Worm (Caenorhabditis elegans) whole organism, L4 larva: ENCODE results near the gene F16B12.6.

Source experiments
- F49E8.2 ChIP-seq: sonication (generic microtip); optimal IDR thresholded peaks from 2 replicates; lab custom pipeline; 2016; ENCODE audit warnings: missing compliant biosample characterization, mild to moderate bottlenecking, missing genetic modification characterization, borderline replicate concordance
- Y48G9A.11 ChIP-seq: fragments of 200-800 bp; sonication (Bioruptor generic); IDR thresholded peaks from 2 replicates; pipeline ENCODE4 v1.3.6; 2022; ENCODE audit warnings: missing genetic modification reagents, missing genetic modification characterization, missing compliant biosample characterization
- aha-1 ChIP-seq: fragments of 150-350 bp; peaks from one replicate; lab custom pipeline; 2014; ENCODE audit warnings: missing biosample characterization, missing genetic modification characterization
- arid-1 ChIP-seq: fragments of 200-800 bp; sonication (Bioruptor generic); conservative IDR thresholded peaks from 2 replicates; pipeline ENCODE4 v1.3.6; 2022; ENCODE audit warnings: missing genetic modification reagents, missing genetic modification characterization, missing compliant biosample characterization
- ceh-20 ChIP-seq: fragments of 200-800 bp; sonication (Bioruptor generic); IDR thresholded peaks from 2 replicates; pipeline ENCODE4 v1.3.6; 2022; ENCODE audit warnings: missing genetic modification reagents, missing genetic modification characterization, missing compliant biosample characterization
- daf-16 ChIP-seq, 3 experiments: sonication (generic microtip); optimal IDR thresholded peaks; 2 replicates each; lab custom pipeline; 2016 to 2017; ENCODE audit warnings: missing genetic modification characterization in 3 of 3, missing genetic modification reagents in 3 of 3, mild to moderate bottlenecking in 2 of 3, missing compliant biosample characterization in 2 of 3, missing biosample characterization in 1 of 3, moderate library complexity in 1 of 3
- dmd-6 ChIP-seq: fragments of 200-800 bp; sonication (Bioruptor generic); IDR thresholded peaks from 2 replicates; pipeline ENCODE4 v1.3.6; 2022; ENCODE audit warnings: missing genetic modification reagents, missing genetic modification characterization, missing compliant biosample characterization
- dmd-8 ChIP-seq: fragments of 200-800 bp; sonication (Bioruptor generic); IDR thresholded peaks from 2 replicates; pipeline ENCODE4 v1.3.6; 2022; ENCODE audit warnings: missing genetic modification characterization, missing compliant biosample characterization
- egl-27 ChIP-seq: sonication (generic microtip); optimal IDR thresholded peaks from 3 replicates; lab custom pipeline; 2017; ENCODE audit warnings: missing biosample characterization, missing genetic modification reagents, missing genetic modification characterization
- fkh-10 ChIP-seq: fragments of 150-350 bp; optimal IDR thresholded peaks from 2 replicates; lab custom pipeline; 2014; ENCODE audit warnings: missing biosample characterization, missing genetic modification reagents, missing genetic modification characterization
- hlh-11 ChIP-seq: fragments of 200-800 bp; sonication (Bioruptor generic); optimal IDR thresholded peaks from 2 replicates; lab custom pipeline; 2018; ENCODE audit warnings: mild to moderate bottlenecking, missing genetic modification characterization, missing compliant biosample characterization
- hlh-30 ChIP-seq: sonication (generic microtip); optimal IDR thresholded peaks from 2 replicates; lab custom pipeline; 2017; ENCODE audit warnings: antibody characterized with exemption, mild to moderate bottlenecking, missing genetic modification characterization, missing compliant biosample characterization; ENCODE audit not compliant: insufficient read depth
- hmg-1.1 ChIP-seq: fragments of 200-800 bp; sonication (Bioruptor generic); IDR thresholded peaks from 2 replicates; pipeline ENCODE4 v1.3.6; 2022; ENCODE audit warnings: missing genetic modification reagents, missing genetic modification characterization, missing compliant biosample characterization
- lin-1 ChIP-seq: fragments of 200-800 bp; sonication (Bioruptor generic); IDR thresholded peaks from 2 replicates; pipeline ENCODE4 v1.3.6; 2022; ENCODE audit warnings: missing genetic modification reagents, missing genetic modification characterization, missing compliant biosample characterization
- lin-39 ChIP-seq: fragments of 150-350 bp; optimal IDR thresholded peaks from 2 replicates; lab custom pipeline; 2014; ENCODE audit warnings: missing biosample characterization, missing genetic modification reagents, missing genetic modification characterization
- nhr-25 ChIP-seq: sonication (generic microtip); optimal IDR thresholded peaks from 2 replicates; lab custom pipeline; 2017; ENCODE audit warnings: missing genetic modification characterization, mild to moderate bottlenecking, missing compliant biosample characterization, antibody characterized with exemption, moderate library complexity, borderline replicate concordance; ENCODE audit not compliant: insufficient read depth
- nhr-28 ChIP-seq: fragments of 150-350 bp; optimal IDR thresholded peaks from 2 replicates; lab custom pipeline; 2014; ENCODE audit warnings: missing biosample characterization, missing genetic modification characterization
- nhr-42 ChIP-seq: fragments of 200-800 bp; sonication (Bioruptor generic); IDR thresholded peaks from 2 replicates; pipeline ENCODE4 v1.3.6; 2022; ENCODE audit warnings: missing genetic modification characterization, missing compliant biosample characterization
- nhr-77 ChIP-seq: fragments of 150-350 bp; optimal IDR thresholded peaks from 2 replicates; lab custom pipeline; 2014; ENCODE audit warnings: missing biosample characterization, missing genetic modification characterization
- set-16 ChIP-seq: fragments of 200-800 bp; sonication (Bioruptor generic); IDR thresholded peaks from 2 replicates; pipeline ENCODE4 v1.3.6; 2022; ENCODE audit warnings: missing genetic modification reagents, missing genetic modification characterization, missing compliant biosample characterization
- snpc-4 ChIP-seq: fragments of 150-350 bp; optimal IDR thresholded peaks from 2 replicates; lab custom pipeline; 2014; ENCODE audit warnings: missing biosample characterization, missing genetic modification characterization
- tra-1 ChIP-seq: fragments of 200-800 bp; sonication (Bioruptor generic); IDR thresholded peaks from 2 replicates; pipeline ENCODE4 v1.3.6; 2022; ENCODE audit warnings: missing genetic modification reagents, missing genetic modification characterization, missing compliant biosample characterization
- unc-130 ChIP-seq: sonication (generic microtip); optimal IDR thresholded peaks from 2 replicates; lab custom pipeline; 2016; ENCODE audit warnings: missing genetic modification reagents, missing genetic modification characterization, missing compliant biosample characterization
- unc-39 ChIP-seq: sonication (generic microtip); optimal IDR thresholded peaks from 2 replicates; lab custom pipeline; 2017; ENCODE audit warnings: missing biosample characterization, missing genetic modification characterization
- unc-62 ChIP-seq, 3 experiments: fragments of 150-350 bp in 1 of 3; sonication (generic microtip); optimal IDR thresholded peaks in 2 of 3; peaks in 1 of 3; 1 replicate in 1 of 3; 2 replicates in 2 of 3; lab custom pipeline; 2014 to 2017; ENCODE audit warnings: missing biosample characterization in 3 of 3, missing genetic modification characterization in 3 of 3, missing genetic modification reagents in 3 of 3, missing genotype in 1 of 3
- zfp-3 ChIP-seq: fragments of 200-800 bp; sonication (Bioruptor generic); conservative IDR thresholded peaks from 2 replicates; pipeline ENCODE4 v1.3.6; 2022; ENCODE audit warnings: missing genetic modification reagents, missing genetic modification characterization, missing compliant biosample characterization

The F16B12.6 gene

ce11 chrX:14101986-14102385 is at the start of gene F16B12.6 (continued):
- no peak for TF ChIP-seq zfp-3
- 0 out of 2 replicates have a peak, but pooled peaks have one; percentile 52 for TF ChIP-seq ceh-20 (GFP tag; lab: Robert Waterston, UW)
- TF ChIP-seq, all 104 proteins: peak for 32

ce11 chrX:14053754-14054153 is 48.4 kb upstream of the F16B12.6 start:
- TF ChIP-seq egl-27 (tag; lab: Kevin White, UChicago): no peak
- no peak for TF ChIP-seq unc-130 (GFP tag; lab: Kevin White, UChicago)
- TF ChIP-seq hmg-1.1 (GFP tag; lab: Robert Waterston, UW): no peak
- 0 out of 2 replicates have a peak, but pooled peaks have one; percentile 5 for TF ChIP-seq dmd-8 (GFP tag; lab: Robert Waterston, UW)
- TF ChIP-seq aha-1 (tag; lab: Kevin White, UChicago): peak; percentile 63
- no peak for TF ChIP-seq snpc-4
- peak in 1 of 2 experiments; percentile 93 for TF ChIP-seq unc-62 (GFP tag; optimal IDR thresholded peaks at IDR 0.05 in 1 of 2; lab: Kevin White, UChicago)
- no peak for TF ChIP-seq unc-62 (tag; optimal IDR thresholded peaks at IDR 0.05; lab: Kevin White, UChicago)

ce11 chrX:14054799-14055198 is 47.3 kb upstream of the F16B12.6 start:
- TF ChIP-seq tra-1 (GFP tag; lab: Robert Waterston, UW) (no peak), daf-16 (GFP tag; optimal IDR thresholded peaks at IDR 0.05; lab: Kevin White, UChicago) (peak in 1 of 2 experiments; percentile 35), daf-16 (tag; optimal IDR thresholded peaks at IDR 0.05; lab: Kevin White, UChicago) (no peak), Y48G9A.11 (GFP tag; lab: Robert Waterston, UW) (no peak), hlh-11 (tag; lab: Kevin White, UChicago) (peak; percentile 48), lin-1 (GFP tag; lab: Robert Waterston, UW) (no peak), nhr-77 (no peak), aha-1 (tag; lab: Kevin White, UChicago) (peak; percentile 28)

ce11 chrX:14055715-14056114 is 46.4 kb upstream of the F16B12.6 start:
- no peak for TF ChIP-seq fkh-10 (GFP tag; lab: Kevin White, UChicago)
- no peak for TF ChIP-seq hlh-11 (tag; lab: Kevin White, UChicago)
- TF ChIP-seq dmd-6 (GFP tag; lab: Robert Waterston, UW): no peak
- TF ChIP-seq unc-39 (tag; lab: Kevin White, UChicago): no peak
- TF ChIP-seq, all 104 proteins: peak for 0

ce11 chrX:14056527-14056926 is 45.6 kb upstream of the F16B12.6 start:
- no peak for TF ChIP-seq unc-39 (tag; lab: Kevin White, UChicago)
- no peak for TF ChIP-seq nhr-25 (tag; lab: Kevin White, UChicago)
- no peak for TF ChIP-seq dmd-8 (GFP tag; lab: Robert Waterston, UW)
- peak in 1 of 2 experiments; percentile 97 for TF ChIP-seq unc-62 (GFP tag; optimal IDR thresholded peaks at IDR 0.05 in 1 of 2; lab: Kevin White, UChicago)
- TF ChIP-seq unc-62 (tag; optimal IDR thresholded peaks at IDR 0.05; lab: Kevin White, UChicago): no peak
- no peak for TF ChIP-seq F49E8.2
- TF ChIP-seq lin-39 (tag; lab: Kevin White, UChicago): no peak
- no peak for TF ChIP-seq nhr-42 (GFP tag; lab: Robert Waterston, UW)
- TF ChIP-seq hlh-30: peak; percentile 29
- TF ChIP-seq nhr-28 (tag; lab: Kevin White, UChicago): peak; percentile 10
- TF ChIP-seq daf-16 (GFP tag; optimal IDR thresholded peaks at IDR 0.05; lab: Kevin White, UChicago): peak in 1 of 2 experiments; percentile 55
- TF ChIP-seq daf-16 (tag; optimal IDR thresholded peaks at IDR 0.05; lab: Kevin White, UChicago): no peak
- peak; percentile 66; the same call in 1 of the 2 replicates for TF ChIP-seq ceh-20 (GFP tag; lab: Robert Waterston, UW)

ce11 chrX:14062771-14063170 is 39.3 kb upstream of the F16B12.6 start:
- TF ChIP-seq dmd-8 (GFP tag; lab: Robert Waterston, UW) (no peak), set-16 (GFP tag; lab: Robert Waterston, UW) (peak; percentile 49), arid-1 (no peak), nhr-25 (tag; lab: Kevin White, UChicago) (no peak), egl-27 (tag; lab: Kevin White, UChicago) (no peak)
